Worm (Caenorhabditis elegans): ENCODE results near the gene F35C5.12.

ce11 chrII:12931456-12931923, 17.1 kb upstream of the F35C5.12 start, which contains the start of gene dct-18:
- TF ChIP-seq dpl-1 (GFP tag; optimal IDR thresholded peaks at IDR 0.05) (no peak), cebp-1 (GFP tag; IDR thresholded peaks at IDR 0.05) (no peak), cebp-1 (tag; optimal IDR thresholded peaks at IDR 0.05) (no peak), B0261.1 (tag; optimal IDR thresholded peaks at IDR 0.05) (no peak), unc-130 (GFP tag; optimal IDR thresholded peaks at IDR 0.05) (no peak), F57A8.1 (GFP tag; optimal IDR thresholded peaks at IDR 0.05) (no peak), nhr-120 (GFP tag; IDR thresholded peaks at IDR 0.05) (no peak), ets-4 (GFP tag; optimal IDR thresholded peaks at IDR 0.05) (peak; percentile 1), unc-62 (GFP tag; optimal IDR thresholded peaks at IDR 0.05) (no peak)

Data from whole organism, young adult.